Worm (Caenorhabditis elegans) whole organism, L4 larva: ENCODE measurements around the gene acs-9.

Experiments
- T26A8.4 ChIP-seq: fragments of 200-800 bp; sonication (Bioruptor generic); IDR thresholded peaks from 2 replicates; pipeline ENCODE4 v1.3.6; 2022; ENCODE audit warnings: missing genetic modification characterization, missing compliant biosample characterization
- Y105C5A.15 ChIP-seq: fragments of 200-800 bp; sonication (Bioruptor generic); IDR thresholded peaks from 2 replicates; pipeline ENCODE4 v1.3.6; 2022; ENCODE audit warnings: missing genetic modification characterization, missing compliant biosample characterization
- Y48G9A.11 ChIP-seq: fragments of 200-800 bp; sonication (Bioruptor generic); IDR thresholded peaks from 2 replicates; pipeline ENCODE4 v1.3.6; 2022; ENCODE audit warnings: missing genetic modification reagents, missing genetic modification characterization, missing compliant biosample characterization
- ZK546.5 ChIP-seq, 2 experiments: sonication (generic microtip); optimal IDR thresholded peaks; 2 replicates each; lab custom pipeline; 2017; ENCODE audit warnings: missing biosample characterization in 2 of 2, missing genetic modification characterization in 2 of 2
- ama-1 ChIP-seq: fragments of 150-350 bp; optimal IDR thresholded peaks from 2 replicates; lab custom pipeline; 2014; ENCODE audit warnings: inconsistent platforms, mixed read lengths
- attf-4 ChIP-seq: sonication (generic microtip); optimal IDR thresholded peaks from 3 replicates; lab custom pipeline; 2017; ENCODE audit warnings: missing biosample characterization, missing genetic modification characterization
- ceh-44 ChIP-seq: fragments of 200-800 bp; sonication (Bioruptor generic); IDR thresholded peaks from 2 replicates; pipeline ENCODE4 v1.3.6; 2022; ENCODE audit warnings: missing genetic modification reagents, missing genetic modification characterization, missing compliant biosample characterization
- cey-2 ChIP-seq: sonication (generic microtip); optimal IDR thresholded peaks from 3 replicates; lab custom pipeline; 2017; ENCODE audit warnings: missing genetic modification characterization, mild to moderate bottlenecking, missing compliant biosample characterization, antibody characterized with exemption, borderline replicate concordance; ENCODE audit not compliant: insufficient read depth
- ctbp-1 ChIP-seq: fragments of 200-800 bp; sonication (Bioruptor generic); IDR thresholded peaks from 2 replicates; pipeline ENCODE4 v1.3.6; 2022; ENCODE audit warnings: missing genetic modification reagents, missing genetic modification characterization, missing compliant biosample characterization
- daf-16 ChIP-seq, 3 experiments: sonication (generic microtip); optimal IDR thresholded peaks; 2 replicates each; lab custom pipeline; 2016 to 2017; ENCODE audit warnings: missing genetic modification characterization in 3 of 3, missing genetic modification reagents in 3 of 3, mild to moderate bottlenecking in 2 of 3, missing compliant biosample characterization in 2 of 3, missing biosample characterization in 1 of 3, moderate library complexity in 1 of 3
- dmd-6 ChIP-seq: fragments of 200-800 bp; sonication (Bioruptor generic); IDR thresholded peaks from 2 replicates; pipeline ENCODE4 v1.3.6; 2022; ENCODE audit warnings: missing genetic modification reagents, missing genetic modification characterization, missing compliant biosample characterization
- egl-27 ChIP-seq: sonication (generic microtip); optimal IDR thresholded peaks from 3 replicates; lab custom pipeline; 2017; ENCODE audit warnings: missing biosample characterization, missing genetic modification reagents, missing genetic modification characterization
- fkh-10 ChIP-seq: fragments of 150-350 bp; optimal IDR thresholded peaks from 2 replicates; lab custom pipeline; 2014; ENCODE audit warnings: missing biosample characterization, missing genetic modification reagents, missing genetic modification characterization
- fos-1 ChIP-seq: fragments of 150-350 bp; optimal IDR thresholded peaks from 2 replicates; lab custom pipeline; 2014; ENCODE audit warnings: missing biosample characterization, missing genetic modification characterization
- hif-1 ChIP-seq, 2 experiments: sonication (generic microtip); optimal IDR thresholded peaks; 2 replicates each; lab custom pipeline; 2016 to 2017; ENCODE audit warnings: missing compliant biosample characterization in 2 of 2, missing genetic modification characterization in 2 of 2, missing genetic modification reagents in 2 of 2, missing genotype in 2 of 2, mild to moderate bottlenecking in 1 of 2
- hlh-11 ChIP-seq: fragments of 200-800 bp; sonication (Bioruptor generic); optimal IDR thresholded peaks from 2 replicates; lab custom pipeline; 2018; ENCODE audit warnings: mild to moderate bottlenecking, missing genetic modification characterization, missing compliant biosample characterization
- hlh-30 ChIP-seq: sonication (generic microtip); optimal IDR thresholded peaks from 2 replicates; lab custom pipeline; 2017; ENCODE audit warnings: antibody characterized with exemption, mild to moderate bottlenecking, missing genetic modification characterization, missing compliant biosample characterization; ENCODE audit not compliant: insufficient read depth
- lim-7 ChIP-seq: fragments of 200-800 bp; sonication (Bioruptor generic); IDR thresholded peaks from 2 replicates; pipeline ENCODE4 v1.3.6; 2022; ENCODE audit warnings: missing genetic modification characterization, missing compliant biosample characterization
- lin-38 ChIP-seq: fragments of 200-800 bp; sonication (Bioruptor generic); IDR thresholded peaks from 2 replicates; pipeline ENCODE4 v1.3.6; 2022; ENCODE audit warnings: missing genetic modification reagents, missing genetic modification characterization, missing compliant biosample characterization
- lin-39 ChIP-seq: fragments of 150-350 bp; optimal IDR thresholded peaks from 2 replicates; lab custom pipeline; 2014; ENCODE audit warnings: missing biosample characterization, missing genetic modification reagents, missing genetic modification characterization
- madf-5 ChIP-seq, 2 experiments: fragments of 200-800 bp; sonication (Bioruptor generic); IDR thresholded peaks; 2 replicates each; pipeline ENCODE4 v1.3.6; 2022; ENCODE audit warnings: missing compliant biosample characterization in 2 of 2, missing genetic modification characterization in 2 of 2
- mep-1 ChIP-seq: fragments of 150-350 bp; sonication (generic microtip); optimal IDR thresholded peaks from 3 replicates; lab custom pipeline; 2014; ENCODE audit warnings: missing biosample characterization, missing genetic modification characterization
- mxl-3 ChIP-seq: fragments of 200-800 bp; sonication (Bioruptor generic); optimal IDR thresholded peaks from 2 replicates; lab custom pipeline; 2018; ENCODE audit warnings: mild to moderate bottlenecking, missing genetic modification characterization, missing compliant biosample characterization
- nhr-10 ChIP-seq: fragments of 150-350 bp; optimal IDR thresholded peaks from 2 replicates; lab custom pipeline; 2014; ENCODE audit warnings: missing biosample characterization, missing genetic modification characterization
- nhr-237 ChIP-seq: sonication (generic microtip); optimal IDR thresholded peaks from 2 replicates; lab custom pipeline; 2017; ENCODE audit warnings: missing biosample characterization, missing genetic modification characterization
- nhr-25 ChIP-seq: sonication (generic microtip); optimal IDR thresholded peaks from 2 replicates; lab custom pipeline; 2017; ENCODE audit warnings: missing genetic modification characterization, mild to moderate bottlenecking, missing compliant biosample characterization, antibody characterized with exemption, moderate library complexity, borderline replicate concordance; ENCODE audit not compliant: insufficient read depth
- nhr-28 ChIP-seq: fragments of 150-350 bp; optimal IDR thresholded peaks from 2 replicates; lab custom pipeline; 2014; ENCODE audit warnings: missing biosample characterization, missing genetic modification characterization
- nhr-77 ChIP-seq: fragments of 150-350 bp; optimal IDR thresholded peaks from 2 replicates; lab custom pipeline; 2014; ENCODE audit warnings: missing biosample characterization, missing genetic modification characterization
- pha-4 ChIP-seq, 2 experiments: fragments of 150-350 bp in 1 of 2; fragments of 200-800 bp in 1 of 2; sonication (Bioruptor generic) in 1 of 2; IDR thresholded peaks in 1 of 2; optimal IDR thresholded peaks in 1 of 2; 2 replicates each; pipeline versions ENCODE4 v1.3.6 to Lab custom; 2014 to 2022; ENCODE audit warnings: missing genetic modification characterization in 2 of 2, missing genetic modification reagents in 2 of 2, missing biosample characterization in 1 of 2, missing compliant biosample characterization in 1 of 2
- pqm-1 ChIP-seq: sonication (generic microtip); optimal IDR thresholded peaks from 2 replicates; lab custom pipeline; 2017; ENCODE audit warnings: missing biosample characterization, missing genetic modification characterization
- rbr-2 ChIP-seq: sonication (generic microtip); optimal IDR thresholded peaks from 2 replicates; lab custom pipeline; 2016; ENCODE audit warnings: missing genotype, missing genetic modification characterization, missing compliant biosample characterization
- saeg-2 ChIP-seq: fragments of 200-800 bp; sonication (Bioruptor generic); IDR thresholded peaks from 2 replicates; pipeline ENCODE4 v1.3.6; 2022; ENCODE audit warnings: missing genetic modification reagents, missing genetic modification characterization, missing compliant biosample characterization
- snpc-1.2 ChIP-seq: fragments of 200-800 bp; sonication (Bioruptor generic); IDR thresholded peaks from 2 replicates; pipeline ENCODE4 v1.3.6; 2022; ENCODE audit warnings: missing genetic modification reagents, missing genetic modification characterization, missing compliant biosample characterization
- snpc-4 ChIP-seq: fragments of 150-350 bp; optimal IDR thresholded peaks from 2 replicates; lab custom pipeline; 2014; ENCODE audit warnings: missing biosample characterization, missing genetic modification characterization
- spr-1 ChIP-seq: sonication (generic microtip); optimal IDR thresholded peaks from 2 replicates; lab custom pipeline; 2016; ENCODE audit warnings: mild to moderate bottlenecking, missing genetic modification characterization, missing compliant biosample characterization
- spr-3 ChIP-seq: fragments of 200-800 bp; sonication (Bioruptor generic); optimal IDR thresholded peaks from 2 replicates; lab custom pipeline; 2018; ENCODE audit warnings: mild to moderate bottlenecking, missing genetic modification characterization, missing compliant biosample characterization
- tra-1 ChIP-seq: fragments of 200-800 bp; sonication (Bioruptor generic); IDR thresholded peaks from 2 replicates; pipeline ENCODE4 v1.3.6; 2022; ENCODE audit warnings: missing genetic modification reagents, missing genetic modification characterization, missing compliant biosample characterization
- unc-39 ChIP-seq: sonication (generic microtip); optimal IDR thresholded peaks from 2 replicates; lab custom pipeline; 2017; ENCODE audit warnings: missing biosample characterization, missing genetic modification characterization
- unc-62 ChIP-seq, 3 experiments: fragments of 150-350 bp in 1 of 3; sonication (generic microtip); optimal IDR thresholded peaks in 2 of 3; peaks in 1 of 3; 1 replicate in 1 of 3; 2 replicates in 2 of 3; lab custom pipeline; 2014 to 2017; ENCODE audit warnings: missing biosample characterization in 3 of 3, missing genetic modification characterization in 3 of 3, missing genetic modification reagents in 3 of 3, missing genotype in 1 of 3
- zag-1 ChIP-seq: fragments of 150-350 bp; optimal IDR thresholded peaks from 2 replicates; lab custom pipeline; 2014; ENCODE audit warnings: missing biosample characterization, missing genetic modification characterization
- zip-11 ChIP-seq: fragments of 200-800 bp; sonication (Bioruptor generic); IDR thresholded peaks from 2 replicates; pipeline ENCODE4 v1.3.6; 2022; ENCODE audit warnings: missing genetic modification characterization, missing compliant biosample characterization
- zip-2 ChIP-seq: fragments of 150-350 bp; optimal IDR thresholded peaks from 2 replicates; lab custom pipeline; 2014; ENCODE audit warnings: missing biosample characterization, missing genetic modification characterization

The acs-9 gene

ce11 chrX:16859956-16860446 lies 20.3 kb downstream of the acs-9 start, which contains the start of gene T20F7.3:
TSS of gene T20F7.3 (plus strand) at chrX:16860396.
- TF ChIP-seq nhr-10: no peak
- peak; percentile 54 for TF ChIP-seq nhr-28 (tag; lab: Kevin White, UChicago)
- TF ChIP-seq nhr-77 (tag; lab: Kevin White, UChicago): no peak
- TF ChIP-seq madf-5 (GFP tag; IDR thresholded peaks at IDR 0.05; lab: Robert Waterston, UW): no peak
- no peak for TF ChIP-seq snpc-1.2 (GFP tag; lab: Robert Waterston, UW)
- no peak for TF ChIP-seq nhr-237
- TF ChIP-seq unc-62 (GFP tag; optimal IDR thresholded peaks at IDR 0.05 in 1 of 2; lab: Kevin White, UChicago): no peak
- TF ChIP-seq unc-62 (tag; optimal IDR thresholded peaks at IDR 0.05; lab: Kevin White, UChicago): no peak
- TF ChIP-seq spr-3 (GFP tag; lab: Kevin White, UChicago): no peak
- no peak for TF ChIP-seq spr-1
- no peak for TF ChIP-seq unc-39
- no peak for TF ChIP-seq fkh-10 (GFP tag; lab: Kevin White, UChicago)
- TF ChIP-seq Y105C5A.15 (GFP tag; lab: Robert Waterston, UW): no peak
- no peak for TF ChIP-seq zip-11 (GFP tag; lab: Robert Waterston, UW)
- TF ChIP-seq saeg-2 (GFP tag; lab: Robert Waterston, UW): no peak
- no peak for TF ChIP-seq ZK546.5 (tag; optimal IDR thresholded peaks at IDR 0.05; lab: Kevin White, UChicago)
- TF ChIP-seq ctbp-1: no peak
- TF ChIP-seq tra-1 (GFP tag; lab: Robert Waterston, UW): no peak
- TF ChIP-seq nhr-25 (tag; lab: Kevin White, UChicago): no peak
- TF ChIP-seq daf-16 (GFP tag; optimal IDR thresholded peaks at IDR 0.05; lab: Kevin White, UChicago): no peak
- peak; percentile 51 for TF ChIP-seq daf-16 (tag; optimal IDR thresholded peaks at IDR 0.05; lab: Kevin White, UChicago)
- no peak for TF ChIP-seq ceh-44 (GFP tag; lab: Robert Waterston, UW)
- no peak for TF ChIP-seq hlh-30 (tag; lab: Kevin White, UChicago)
- no peak for TF ChIP-seq lim-7 (GFP tag; lab: Robert Waterston, UW)
- TF ChIP-seq lin-38: no peak
- TF ChIP-seq pha-4 (GFP tag; IDR thresholded peaks at IDR 0.05; lab: Robert Waterston, UW): no peak
- no peak for TF ChIP-seq pha-4 (tag; optimal IDR thresholded peaks at IDR 0.05; lab: Kevin White, UChicago)
- no peak for TF ChIP-seq cey-2 (tag; lab: Kevin White, UChicago)
- TF ChIP-seq Y48G9A.11 (GFP tag; lab: Robert Waterston, UW): no peak
- no peak for TF ChIP-seq egl-27
- TF ChIP-seq lin-39 (tag; lab: Kevin White, UChicago): no peak
- no peak for TF ChIP-seq fos-1 (tag; lab: Kevin White, UChicago)
- no peak for TF ChIP-seq zip-2 (tag; lab: Kevin White, UChicago)
- TF ChIP-seq hif-1 (tag; optimal IDR thresholded peaks at IDR 0.05; lab: Kevin White, UChicago): no peak
- no peak for TF ChIP-seq mxl-3
- TF ChIP-seq ama-1 (lab: Kevin White, UChicago): no peak
- TF ChIP-seq snpc-4 (tag; lab: Kevin White, UChicago): no peak
- no peak for TF ChIP-seq rbr-2
- TF ChIP-seq T26A8.4: no peak
- no peak for TF ChIP-seq attf-4 (tag; lab: Kevin White, UChicago)
- TF ChIP-seq hlh-11 (tag; lab: Kevin White, UChicago): peak; percentile 9
- TF ChIP-seq mep-1 (tag; lab: Kevin White, UChicago): no peak
- no peak for TF ChIP-seq zag-1 (tag; lab: Kevin White, UChicago)
- TF ChIP-seq dmd-6 (GFP tag; lab: Robert Waterston, UW): peak; percentile 10; the same call in 1 of the 2 replicates
- peak; percentile 60 for TF ChIP-seq pqm-1 (tag; lab: Kevin White, UChicago)
